Fruit fly (Drosophila melanogaster): ENCODE results near the gene Cdk12.
A peak's percentile ranks its signal among the peaks of the same experiment; 100 is the strongest.

The Cdk12 gene

dm6 chr3L:21515823-21516715 is at the start of gene Cdk12, which contains the start of gene SAK (continued):
- TF ChIP-seq CG7357 (GFP tag; IDR thresholded peaks at IDR 0.05) (peak; percentile 97), sima (GFP tag; optimal IDR thresholded peaks at IDR 0.05) (no peak), fu2 (GFP tag; optimal IDR thresholded peaks at IDR 0.05) (peak; percentile 67), slbo (GFP tag; IDR thresholded peaks at IDR 0.05) (peak; percentile 92), Hr78 (GFP tag; optimal IDR thresholded peaks at IDR 0.05) (peak in 1 of 2 experiments; percentile 83), btn (GFP tag; optimal IDR thresholded peaks at IDR 0.05) (peak; percentile 1), CG10366 (GFP tag; IDR thresholded peaks at IDR 0.05) (peak; percentile 71; the same call in 1 of the 2 replicates), exex (tag; optimal IDR thresholded peaks at IDR 0.05) (peak; percentile 69), CG14965 (GFP tag; optimal IDR thresholded peaks at IDR 0.05; ENCODE audit: borderline replicate concordance) (no peak), CG2120 (GFP tag; optimal IDR thresholded peaks at IDR 0.05) (peak; percentile 84), trh (GFP tag; optimal IDR thresholded peaks at IDR 0.05) (peak; percentile 55), Bgb (GFP tag; IDR thresholded peaks at IDR 0.05; ENCODE audit: partially characterized antibody) (peak; percentile 36; the same call in 1 of the 2 replicates), emc (GFP tag; optimal IDR thresholded peaks at IDR 0.05) (no peak), Asciz (GFP tag; optimal IDR thresholded peaks at IDR 0.05) (peak; percentile 70), crol (GFP tag; IDR thresholded peaks at IDR 0.05) (no peak), CTCF (GFP tag; optimal IDR thresholded peaks at IDR 0.05) (peak; percentile 39), psq (GFP tag; optimal IDR thresholded peaks at IDR 0.05) (peak; percentile 63), Lhr (GFP tag; optimal IDR thresholded peaks at IDR 0.05) (peak; percentile 65), CG7928 (GFP tag; optimal IDR thresholded peaks at IDR 0.05) (peak; percentile 96), CG32532 (GFP tag; IDR thresholded peaks at IDR 0.05) (peak; percentile 87), CG6254 (GFP tag; optimal IDR thresholded peaks at IDR 0.05) (peak; percentile 76), dpn (GFP tag; optimal IDR thresholded peaks at IDR 0.05) (peak; percentile 59 to 85), Neu2 (GFP tag; optimal IDR thresholded peaks at IDR 0.05; ENCODE audit: borderline replicate concordance) (no peak), HmgD (GFP tag; optimal IDR thresholded peaks at IDR 0.05) (no peak), Xbp1 (GFP tag; optimal IDR thresholded peaks at IDR 0.05) (peak; percentile 88), gsb-n (tag; optimal IDR thresholded peaks at IDR 0.05) (peak; percentile 82), lola (GFP tag; optimal IDR thresholded peaks at IDR 0.05) (peak in 1 of 3 experiments; percentile 85), chinmo (GFP tag; IDR thresholded peaks at IDR 0.05; ENCODE audit: partially characterized antibody) (peak; percentile 71; the same call in 1 of the 4 replicates), ap (GFP tag; IDR thresholded peaks at IDR 0.05) (0 out of 2 replicates have a peak, but pooled peaks have one; percentile 59), Doc2 (GFP tag; IDR thresholded peaks at IDR 0.05) (no peak), Pdp1 (GFP tag; optimal IDR thresholded peaks at IDR 0.05) (peak; percentile 76 to 80), CG2712 (tag; optimal IDR thresholded peaks at IDR 0.05) (peak; percentile 89), CG12744 (GFP tag; optimal IDR thresholded peaks at IDR 0.05) (no peak), bab2 (GFP tag; optimal IDR thresholded peaks at IDR 0.05) (peak; percentile 58), CG17802 (tag; optimal IDR thresholded peaks at IDR 0.05) (peak; percentile 88), CG11695 (GFP tag; IDR thresholded peaks at IDR 0.05) (peak; percentile 75), CG16815 (GFP tag; optimal IDR thresholded peaks at IDR 0.05) (peak; percentile 87), Dfd (GFP tag; optimal IDR thresholded peaks at IDR 0.05) (peak in 1 of 2 experiments; percentile 49), NC2α (GFP tag; optimal IDR thresholded peaks at IDR 0.05) (no peak), nerfin-2 (GFP tag; IDR thresholded peaks at IDR 0.05; ENCODE audit: partially characterized antibody) (no peak), CG3163 (GFP tag; optimal IDR thresholded peaks at IDR 0.05) (peak; percentile 23), grau (tag; optimal IDR thresholded peaks at IDR 0.05) (peak; percentile 92), ab (GFP tag; optimal IDR thresholded peaks at IDR 0.05) (peak; percentile 74), mirr (GFP tag; optimal IDR thresholded peaks at IDR 0.05) (peak; percentile 50), sens-2 (GFP tag; IDR thresholded peaks at IDR 0.05) (peak; percentile 48; the same call in 1 of the 2 replicates), Mad (GFP tag; optimal IDR thresholded peaks at IDR 0.05) (peak; percentile 43), NC2β (GFP tag; optimal IDR thresholded peaks at IDR 0.05) (no peak), Dp (GFP tag; optimal IDR thresholded peaks at IDR 0.05) (peak; percentile 74)

Measured in whole organism, embryonic.